Fruit fly (Drosophila melanogaster) whole organism, embryonic: ENCODE results near the gene CG1983.

Source experiments
- Atf-2 ChIP-seq: fragments of 200-800 bp; sonication (Bioruptor generic); optimal IDR thresholded peaks from 2 replicates; lab custom pipeline; 2016; ENCODE audit warnings: missing biosample characterization, missing genetic modification characterization
- BtbVII ChIP-seq: fragments of 200-800 bp; sonication (Bioruptor generic); optimal IDR thresholded peaks from 3 replicates; lab custom pipeline; 2017; ENCODE audit warnings: missing biosample characterization, mild to moderate bottlenecking, missing genetic modification characterization
- CG1024 ChIP-seq: fragments of 200-800 bp; sonication (Bioruptor generic); IDR thresholded peaks from 2 replicates; pipeline ENCODE4 v1.3.6; 2022; ENCODE audit warnings: missing biosample characterization, missing genetic modification characterization
- CG10959 ChIP-seq: fragments of 200-800 bp; sonication (Bioruptor generic); IDR thresholded peaks from 2 replicates; pipeline ENCODE4 v1.3.6; 2022; ENCODE audit warnings: missing biosample characterization, missing genetic modification characterization
- CG12219 ChIP-seq: fragments of 200-800 bp; sonication (Bioruptor generic); optimal IDR thresholded peaks from 3 replicates; lab custom pipeline; 2018; ENCODE audit warnings: missing biosample characterization, mild to moderate bottlenecking, missing genetic modification characterization
- CG1233 ChIP-seq: fragments of 200-800 bp; sonication (Bioruptor generic); optimal IDR thresholded peaks from 4 replicates; lab custom pipeline; 2018; ENCODE audit warnings: missing biosample characterization, mild to moderate bottlenecking, missing genetic modification characterization
- CG13123 ChIP-seq: fragments of 200-800 bp; sonication (Bioruptor generic); optimal IDR thresholded peaks from 2 replicates; lab custom pipeline; 2016; ENCODE audit warnings: missing biosample characterization, missing genetic modification characterization
- CG13424 ChIP-seq: fragments of 200-800 bp; sonication (Bioruptor generic); optimal IDR thresholded peaks from 2 replicates; lab custom pipeline; 2019; ENCODE audit warnings: missing biosample characterization, mild to moderate bottlenecking, missing genetic modification characterization, moderate library complexity
- CG14014 ChIP-seq: fragments of 200-800 bp; sonication (Bioruptor generic); IDR thresholded peaks from 2 replicates; pipeline ENCODE4 v1.3.6; 2022; ENCODE audit warnings: missing biosample characterization, missing genetic modification characterization
- CG14710 ChIP-seq: fragments of 200-800 bp; sonication (Bioruptor generic); optimal IDR thresholded peaks from 3 replicates; lab custom pipeline; 2019; ENCODE audit warnings: missing biosample characterization, mild to moderate bottlenecking, missing genetic modification characterization, moderate library complexity
- CG1647 ChIP-seq: fragments of 200-800 bp; sonication (Bioruptor generic); optimal IDR thresholded peaks from 3 replicates; lab custom pipeline; 2016; ENCODE audit warnings: missing biosample characterization, missing genetic modification characterization
- CG17328 ChIP-seq: fragments of 200-800 bp; sonication (Bioruptor generic); IDR thresholded peaks from 2 replicates; pipeline ENCODE4 v1.3.6; 2022; ENCODE audit warnings: missing biosample characterization, missing genetic modification characterization
- CG17359 ChIP-seq: fragments of 200-800 bp; sonication (Bioruptor generic); optimal IDR thresholded peaks from 3 replicates; lab custom pipeline; 2018; ENCODE audit warnings: missing biosample characterization, mild to moderate bottlenecking, missing genetic modification characterization, moderate library complexity
- CG17912 ChIP-seq: fragments of 200-800 bp; sonication (Bioruptor generic); optimal IDR thresholded peaks from 2 replicates; lab custom pipeline; 2018; ENCODE audit warnings: missing biosample characterization, mild to moderate bottlenecking, missing genetic modification characterization
- CG30020 ChIP-seq: fragments of 200-800 bp; optimal IDR thresholded peaks from 2 replicates; lab custom pipeline; 2019; ENCODE audit warnings: missing biosample characterization, mild to moderate bottlenecking, missing genetic modification characterization, moderate library complexity
- CG3065 ChIP-seq: fragments of 200-800 bp; sonication (Bioruptor generic); optimal IDR thresholded peaks from 2 replicates; lab custom pipeline; 2016; ENCODE audit warnings: missing biosample characterization, missing genetic modification characterization
- CG31388 ChIP-seq: fragments of 200-800 bp; sonication (Bioruptor generic); optimal IDR thresholded peaks from 2 replicates; lab custom pipeline; 2016; ENCODE audit warnings: missing biosample characterization, missing genetic modification characterization
- CG6683 ChIP-seq: fragments of 200-800 bp; sonication (Bioruptor generic); optimal IDR thresholded peaks from 2 replicates; lab custom pipeline; 2017; ENCODE audit warnings: missing biosample characterization, mild to moderate bottlenecking, missing genetic modification characterization, missing genetic modification reagents
- CG6765 ChIP-seq: fragments of 200-800 bp; sonication (Bioruptor generic); optimal IDR thresholded peaks from 3 replicates; lab custom pipeline; 2017; ENCODE audit warnings: missing biosample characterization, mild to moderate bottlenecking, missing genetic modification characterization
- CG6854 ChIP-seq: fragments of 200-800 bp; sonication (Bioruptor generic); optimal IDR thresholded peaks from 3 replicates; lab custom pipeline; 2017; ENCODE audit warnings: missing biosample characterization, mild to moderate bottlenecking, missing genetic modification characterization
- CG9932 ChIP-seq: fragments of 200-800 bp; sonication (Bioruptor generic); IDR thresholded peaks from 2 replicates; pipeline ENCODE4 v1.3.6; 2022; ENCODE audit warnings: missing biosample characterization, missing genetic modification characterization
- Hand ChIP-seq: fragments of 200-800 bp; sonication (Bioruptor generic); optimal IDR thresholded peaks from 2 replicates; lab custom pipeline; 2017; ENCODE audit warnings: mild to moderate bottlenecking, missing biosample characterization, missing genetic modification reagents, missing genetic modification characterization
- Hr3 ChIP-seq: fragments of 200-800 bp; sonication (Bioruptor generic); optimal IDR thresholded peaks from 3 replicates; lab custom pipeline; 2016; ENCODE audit warnings: missing biosample characterization, missing genetic modification characterization
- Hr39 ChIP-seq: fragments of >200 bp; optimal IDR thresholded peaks from 2 replicates; lab custom pipeline; 2017
- Hr78 ChIP-seq, 2 experiments: fragments of 200-800 bp in 1 of 2; fragments of >200 bp in 1 of 2; sonication (Bioruptor generic) in 1 of 2; optimal IDR thresholded peaks; 2 replicates each; lab custom pipeline; 2017 to 2019; ENCODE audit warnings: missing biosample characterization in 2 of 2, missing genetic modification characterization in 2 of 2, mild to moderate bottlenecking in 1 of 2, moderate library complexity in 1 of 2
- Jarid2 ChIP-seq: fragments of 200-800 bp; sonication (Bioruptor generic); optimal IDR thresholded peaks from 3 replicates; lab custom pipeline; 2017; ENCODE audit warnings: mild to moderate bottlenecking, missing biosample characterization, missing genetic modification reagents, missing genetic modification characterization
- Ptx1 ChIP-seq: fragments of 200-800 bp; sonication (Bioruptor generic); IDR thresholded peaks from 2 replicates; pipeline ENCODE4 v1.3.6; 2022; ENCODE audit warnings: missing biosample characterization, missing genetic modification characterization
- Stat92E ChIP-seq, 3 experiments: fragments of >200 bp in 2 of 3; fragments of 200-800 bp in 1 of 3; sonication (Bioruptor generic) in 1 of 3; optimal IDR thresholded peaks; 2 replicates each; lab custom pipeline; 2017 to 2019; ENCODE audit warnings: missing biosample characterization in 3 of 3, missing genetic modification characterization in 3 of 3, mild to moderate bottlenecking in 1 of 3, moderate library complexity in 1 of 3
- Trl ChIP-seq, 3 experiments: fragments of >200 bp in 2 of 3; fragments of 200-800 bp in 1 of 3; sonication (Bioruptor generic) in 1 of 3; optimal IDR thresholded peaks; 2 replicates in 1 of 3; 3 replicates in 2 of 3; lab custom pipeline; 2016 to 2017; ENCODE audit warnings: missing biosample characterization in 1 of 3, missing genetic modification characterization in 1 of 3
- Usf ChIP-seq: fragments of 200-800 bp; sonication (Bioruptor generic); optimal IDR thresholded peaks from 2 replicates; lab custom pipeline; 2017; ENCODE audit warnings: missing genotype, missing biosample characterization, missing genetic modification characterization
- ab ChIP-seq: fragments of 200-800 bp; sonication (Bioruptor generic); optimal IDR thresholded peaks from 2 replicates; lab custom pipeline; 2016; ENCODE audit warnings: missing biosample characterization, missing genetic modification characterization
- abd-A ChIP-seq: fragments of 200-800 bp; sonication (Bioruptor generic); optimal IDR thresholded peaks from 3 replicates; lab custom pipeline; 2019; ENCODE audit warnings: missing biosample characterization, mild to moderate bottlenecking, missing genetic modification characterization, moderate library complexity
- ap ChIP-seq: fragments of 200-800 bp; sonication (Bioruptor generic); IDR thresholded peaks from 2 replicates; pipeline ENCODE4 v1.3.6; 2022; ENCODE audit warnings: missing biosample characterization, missing genetic modification characterization
- ash1 ChIP-seq: fragments of 200-800 bp; sonication (Bioruptor generic); optimal IDR thresholded peaks from 2 replicates; lab custom pipeline; 2018; ENCODE audit warnings: missing biosample characterization, mild to moderate bottlenecking, missing genetic modification characterization
- cato ChIP-seq: fragments of 200-800 bp; sonication (Bioruptor generic); optimal IDR thresholded peaks from 2 replicates; lab custom pipeline; 2016; ENCODE audit warnings: missing biosample characterization, missing genetic modification characterization, borderline replicate concordance
- cg ChIP-seq: fragments of 200-800 bp; sonication (Bioruptor generic); optimal IDR thresholded peaks from 3 replicates; lab custom pipeline; 2019; ENCODE audit warnings: missing biosample characterization, mild to moderate bottlenecking, missing genetic modification characterization, moderate library complexity
- corto ChIP-seq: fragments of 200-800 bp; sonication (Bioruptor generic); optimal IDR thresholded peaks from 2 replicates; lab custom pipeline; 2016; ENCODE audit warnings: missing biosample characterization, mild to moderate bottlenecking, missing genetic modification characterization, moderate library complexity
- danr ChIP-seq: fragments of 200-800 bp; sonication (Bioruptor generic); IDR thresholded peaks from 2 replicates; pipeline ENCODE4 v1.3.6; 2022; ENCODE audit warnings: missing biosample characterization, missing genetic modification characterization
- dysf ChIP-seq: fragments of 200-800 bp; sonication (Bioruptor generic); IDR thresholded peaks from 3 replicates; pipeline ENCODE4 v1.3.6; 2022; ENCODE audit warnings: missing biosample characterization, missing genetic modification characterization
- gcm ChIP-seq: fragments of 200-800 bp; sonication (Bioruptor generic); optimal IDR thresholded peaks from 2 replicates; lab custom pipeline; 2019; ENCODE audit warnings: missing biosample characterization, mild to moderate bottlenecking, missing genetic modification characterization, moderate library complexity
- grau ChIP-seq: fragments of 200-800 bp; optimal IDR thresholded peaks from 3 replicates; lab custom pipeline; 2019; ENCODE audit warnings: missing biosample characterization, mild to moderate bottlenecking, missing genetic modification characterization, moderate library complexity
- klu ChIP-seq: fragments of 200-800 bp; sonication (Bioruptor generic); IDR thresholded peaks from 2 replicates; pipeline ENCODE4 v1.3.6; 2022; ENCODE audit warnings: missing biosample characterization, missing genetic modification characterization
- mirr ChIP-seq: fragments of 200-800 bp; sonication (Bioruptor generic); optimal IDR thresholded peaks from 3 replicates; lab custom pipeline; 2018; ENCODE audit warnings: missing biosample characterization, mild to moderate bottlenecking, missing genetic modification characterization
- mld ChIP-seq: fragments of 200-800 bp; sonication (Bioruptor generic); IDR thresholded peaks from 3 replicates; pipeline ENCODE4 v1.3.6; 2022; ENCODE audit warnings: missing biosample characterization, missing genetic modification characterization; ENCODE audit not compliant: partially characterized antibody
- org-1 ChIP-seq: fragments of 200-800 bp; sonication (Bioruptor generic); optimal IDR thresholded peaks from 2 replicates; lab custom pipeline; 2017; ENCODE audit warnings: missing biosample characterization, missing genetic modification characterization
- pum ChIP-seq: fragments of 200-800 bp; sonication (Bioruptor generic); optimal IDR thresholded peaks from 2 replicates; lab custom pipeline; 2016; ENCODE audit warnings: missing biosample characterization, missing genetic modification characterization
- slbo ChIP-seq: fragments of 200-800 bp; sonication (Bioruptor generic); IDR thresholded peaks from 2 replicates; pipeline ENCODE4 v1.3.6; 2022; ENCODE audit warnings: missing biosample characterization, missing genetic modification characterization
- slou ChIP-seq: fragments of 200-800 bp; sonication (Bioruptor generic); optimal IDR thresholded peaks from 3 replicates; lab custom pipeline; 2016; ENCODE audit warnings: missing biosample characterization, missing genetic modification characterization
- ssp ChIP-seq: fragments of 200-800 bp; sonication (Bioruptor generic); IDR thresholded peaks from 2 replicates; pipeline ENCODE4 v1.3.6; 2022; ENCODE audit warnings: missing biosample characterization, missing genetic modification characterization
- tio ChIP-seq: fragments of 200-800 bp; sonication (Bioruptor generic); optimal IDR thresholded peaks from 2 replicates; lab custom pipeline; 2017; ENCODE audit warnings: missing biosample characterization, missing genetic modification characterization, inconsistent platforms
- zfh1 ChIP-seq: fragments of 200-800 bp; sonication (Bioruptor generic); IDR thresholded peaks from 3 replicates; pipeline ENCODE4 v1.3.6; 2022; ENCODE audit warnings: missing biosample characterization, missing genetic modification characterization

Gene CG1983

DNA sequence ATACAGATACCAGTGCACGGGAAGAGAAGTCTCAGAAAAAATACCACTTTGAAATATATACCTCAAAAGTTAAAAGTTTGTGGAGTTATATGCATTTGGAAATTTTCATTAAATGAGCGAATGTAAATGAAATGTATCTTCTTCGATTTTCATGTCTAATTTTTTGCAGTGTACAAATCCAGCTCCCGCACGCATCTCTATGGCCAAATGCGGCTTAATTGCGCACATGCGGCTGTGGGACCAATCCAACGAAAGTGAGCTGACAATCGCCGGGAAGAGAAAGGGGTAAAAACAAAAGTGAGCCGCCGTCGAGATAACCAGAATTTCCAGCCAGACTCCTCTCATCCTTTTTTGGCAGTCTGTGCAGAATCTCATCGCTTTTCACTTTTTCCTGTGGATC is 13.3 kb downstream of the CG1983 start (continued):
- TF ChIP-seq Hr78 (GFP tag; optimal IDR thresholded peaks at IDR 0.05; lab: Kevin White, UChicago) (peak in 1 of 2 experiments; percentile 11), abd-A (no peak), Hr3 (GFP tag; lab: Kevin White, UChicago) (no peak), gcm (no peak), Stat92E (GFP tag; optimal IDR thresholded peaks at IDR 0.05; lab: Kevin White, UChicago) (no peak), klu (GFP tag; lab: Robert Waterston, UW) (no peak), ab (GFP tag; lab: Kevin White, UChicago) (no peak), CG6765 (GFP tag; lab: Kevin White, UChicago) (no peak), pum (GFP tag; lab: Kevin White, UChicago) (no peak), corto (no peak), dysf (GFP tag; lab: Robert Waterston, UW) (peak; percentile 61; the same call in 2 of the 3 replicates), CG6854 (GFP tag; lab: Kevin White, UChicago) (no peak), CG14710 (tag; lab: Kevin White, UChicago) (no peak), cato (GFP tag; lab: Kevin White, UChicago) (no peak), Jarid2 (GFP tag; lab: Kevin White, UChicago) (no peak), CG13123 (no peak), CG13424 (tag; lab: Kevin White, UChicago) (peak; percentile 4), CG31388 (GFP tag; lab: Kevin White, UChicago) (no peak), BtbVII (GFP tag; lab: Kevin White, UChicago) (no peak), Hr39 (lab: Kevin White, UChicago) (no peak), CG6683 (GFP tag; lab: Kevin White, UChicago) (no peak), Trl (optimal IDR thresholded peaks at IDR 0.05; lab: Kevin White, UChicago) (no peak), Trl (GFP tag; optimal IDR thresholded peaks at IDR 0.05; lab: Kevin White, UChicago) (no peak), tio (GFP tag; lab: Kevin White, UChicago) (no peak), Usf (GFP tag; lab: Kevin White, UChicago) (no peak), CG17912 (GFP tag; lab: Kevin White, UChicago) (no peak), CG30020 (tag; lab: Kevin White, UChicago) (no peak), Hand (no peak), CG10959 (GFP tag; lab: Robert Waterston, UW) (no peak), Ptx1 (GFP tag; lab: Robert Waterston, UW) (peak; percentile 63), slbo (0 out of 2 replicates have a peak, but pooled peaks have one; percentile 9), ap (GFP tag; lab: Robert Waterston, UW) (no peak; the same call in 1 of the 2 replicates), zfh1 (GFP tag; lab: Robert Waterston, UW) (peak; percentile 54; the same call in 2 of the 3 replicates), CG14014 (GFP tag; lab: Robert Waterston, UW) (peak; percentile 58), slou (GFP tag; lab: Kevin White, UChicago) (no peak), CG1024 (GFP tag; lab: Robert Waterston, UW) (no peak), CG9932 (GFP tag; lab: Robert Waterston, UW) (no peak), Atf-2 (GFP tag; lab: Kevin White, UChicago) (no peak), CG1647 (GFP tag; lab: Kevin White, UChicago) (no peak), mirr (GFP tag; lab: Kevin White, UChicago) (no peak), ssp (GFP tag; lab: Robert Waterston, UW) (no peak), danr (no peak), grau (tag; lab: Kevin White, UChicago) (peak; percentile 25), CG3065 (no peak), CG1233 (GFP tag; lab: Kevin White, UChicago) (no peak), CG17328 (GFP tag; lab: Robert Waterston, UW) (peak; percentile 53), org-1 (GFP tag; lab: Kevin White, UChicago) (peak; percentile 19), ash1 (GFP tag; lab: Kevin White, UChicago) (no peak), mld (no peak), CG12219 (GFP tag; lab: Kevin White, UChicago) (peak; percentile 19), cg (GFP tag; lab: Kevin White, UChicago) (no peak), CG17359 (peak; percentile 43)
